ENCODE assay signal across 1 fruit fly cellular context in the genomic region with DNA sequence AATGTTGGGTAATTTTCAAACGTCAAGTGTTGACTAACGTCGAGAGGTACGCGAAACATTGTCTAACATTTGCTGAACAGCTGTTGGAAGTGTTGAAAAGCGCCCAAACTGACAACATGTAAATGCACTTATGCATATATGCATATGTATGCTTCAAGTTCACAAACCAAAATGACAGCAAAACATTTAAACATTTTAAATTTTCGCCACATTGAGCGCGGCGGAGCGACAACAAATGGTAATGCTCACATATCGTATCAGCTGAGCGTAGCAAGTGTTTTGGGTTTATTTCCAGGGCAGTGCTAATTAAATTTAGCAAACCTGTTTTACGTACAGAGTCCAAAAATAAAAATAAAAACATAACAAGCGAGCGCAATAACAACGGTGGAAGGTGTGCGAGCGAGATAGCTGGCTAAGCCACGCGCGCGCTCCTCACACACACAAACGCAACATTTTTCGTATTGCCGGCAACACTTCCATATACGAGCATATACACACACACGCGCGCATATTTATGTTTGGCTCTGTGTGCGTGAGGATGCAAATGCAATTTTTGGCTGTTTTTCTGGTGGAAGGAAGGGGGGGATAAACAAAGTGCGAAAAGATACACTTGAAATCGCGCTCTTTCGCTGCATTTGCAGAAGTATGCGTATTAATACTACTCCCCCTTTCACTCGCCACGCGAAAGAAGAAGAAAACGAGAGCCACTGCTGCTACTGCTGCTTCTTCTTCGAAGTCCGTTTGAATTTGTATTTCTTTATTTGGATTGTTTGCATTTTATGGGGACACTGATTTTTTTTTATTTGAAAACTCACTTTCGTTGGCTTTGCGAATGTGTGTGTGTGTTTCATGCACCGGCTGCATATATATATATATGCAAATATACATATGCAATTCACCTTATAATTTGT.
TF ChIP-seq lines count a peak whose summit lies in the region.

No protein-coding gene starts in this region.

TF ChIP-seq in whole organism, embryonic, 481 proteins besides CTCF, POLR2A, EP300 and RAD21 (continued from another document and continues in another):
- TF ChIP-seq sens-2 (GFP tag; IDR thresholded peaks at IDR 0.05; lab: Robert Waterston, UW) (no peak), E2f2 (GFP tag; IDR thresholded peaks at IDR 0.05; lab: Robert Waterston, UW) (no peak), mirr (GFP tag; optimal IDR thresholded peaks at IDR 0.05; lab: Kevin White, UChicago) (no peak), pan (optimal IDR thresholded peaks at IDR 0.05; lab: Kevin White, UChicago) (no peak), pan (GFP tag; optimal IDR thresholded peaks at IDR 0.05 in 1 of 2, IDR thresholded peaks at IDR 0.05 in 1 of 2) (no peak), Six4 (GFP tag; optimal IDR thresholded peaks at IDR 0.05; lab: Kevin White, UChicago) (peak; percentile 51), hbn (GFP tag; IDR thresholded peaks at IDR 0.05; lab: Robert Waterston, UW; ENCODE audit: partially characterized antibody) (no peak), lmd (GFP tag; IDR thresholded peaks at IDR 0.05; lab: Robert Waterston, UW) (no peak), insv (GFP tag; optimal IDR thresholded peaks at IDR 0.05; lab: Kevin White, UChicago) (peak in 1 of 2 experiments; percentile 44), usp (GFP tag; optimal IDR thresholded peaks at IDR 0.05; lab: Kevin White, UChicago) (no peak), gt (GFP tag; IDR thresholded peaks at IDR 0.05; lab: Robert Waterston, UW) (no peak), Eip74EF (GFP tag; optimal IDR thresholded peaks at IDR 0.05; lab: Kevin White, UChicago) (no peak), vnd (GFP tag; IDR thresholded peaks at IDR 0.05; lab: Robert Waterston, UW; ENCODE audit: partially characterized antibody) (no peak), Abd-B (GFP tag; optimal IDR thresholded peaks at IDR 0.05; lab: Kevin White, UChicago) (no peak), CG10543 (GFP tag; optimal IDR thresholded peaks at IDR 0.05; lab: Kevin White, UChicago) (peak; percentile 15), CG7357 (GFP tag; IDR thresholded peaks at IDR 0.05; lab: Robert Waterston, UW) (no peak), ham (GFP tag; IDR thresholded peaks at IDR 0.05; lab: Robert Waterston, UW) (no peak), CG6272 (GFP tag; IDR thresholded peaks at IDR 0.05; lab: Robert Waterston, UW) (no peak), rib (GFP tag; IDR thresholded peaks at IDR 0.05; lab: Robert Waterston, UW) (no peak), bbx (GFP tag; IDR thresholded peaks at IDR 0.05; lab: Robert Waterston, UW; ENCODE audit: partially characterized antibody) (no peak), Drgx (GFP tag; IDR thresholded peaks at IDR 0.05; lab: Robert Waterston, UW) (no peak), CG10274 (GFP tag; optimal IDR thresholded peaks at IDR 0.05; lab: Kevin White, UChicago) (no peak), CG12744 (GFP tag; optimal IDR thresholded peaks at IDR 0.05; lab: Kevin White, UChicago) (peak; percentile 6), gce (GFP tag; IDR thresholded peaks at IDR 0.05; lab: Robert Waterston, UW) (no peak), CG31388 (GFP tag; optimal IDR thresholded peaks at IDR 0.05; lab: Kevin White, UChicago) (no peak), ftz-f1 (GFP tag; optimal IDR thresholded peaks at IDR 0.05; lab: Kevin White, UChicago) (no peak), wor (GFP tag; IDR thresholded peaks at IDR 0.05; lab: Robert Waterston, UW) (no peak), Lhr (GFP tag; optimal IDR thresholded peaks at IDR 0.05; lab: Kevin White, UChicago) (no peak), CG4360 (GFP tag; IDR thresholded peaks at IDR 0.05; lab: Robert Waterston, UW) (no peak), CG2712 (tag; optimal IDR thresholded peaks at IDR 0.05; lab: Kevin White, UChicago) (no peak), CG11456 (GFP tag; IDR thresholded peaks at IDR 0.05; lab: Robert Waterston, UW) (no peak), ap (GFP tag; IDR thresholded peaks at IDR 0.05; lab: Robert Waterston, UW) (no peak), tin (GFP tag; optimal IDR thresholded peaks at IDR 0.05; lab: Kevin White, UChicago) (peak; percentile 29), pho (GFP tag; optimal IDR thresholded peaks at IDR 0.05; lab: Kevin White, UChicago) (peak; percentile 9), CG7987 (GFP tag; optimal IDR thresholded peaks at IDR 0.05; lab: Kevin White, UChicago) (peak; percentile 32), CG10654 (GFP tag; optimal IDR thresholded peaks at IDR 0.05; lab: Kevin White, UChicago) (peak; percentile 29), pzg (GFP tag; optimal IDR thresholded peaks at IDR 0.05; lab: Kevin White, UChicago) (peak; percentile 41), abd-A (tag; optimal IDR thresholded peaks at IDR 0.05; lab: Kevin White, UChicago) (peak; percentile 30), Dbx (GFP tag; IDR thresholded peaks at IDR 0.05; lab: Robert Waterston, UW) (no peak), CG4328 (GFP tag; optimal IDR thresholded peaks at IDR 0.05; lab: Kevin White, UChicago) (peak; percentile 22), Hr3 (GFP tag; optimal IDR thresholded peaks at IDR 0.05; lab: Kevin White, UChicago) (peak; percentile 30), CG7556 (GFP tag; optimal IDR thresholded peaks at IDR 0.05; lab: Kevin White, UChicago) (peak; percentile 41), z (GFP tag; IDR thresholded peaks at IDR 0.05; lab: Robert Waterston, UW) (no peak), CG18764 (GFP tag; optimal IDR thresholded peaks at IDR 0.05; lab: Kevin White, UChicago) (peak; percentile 24), Fer3 (tag; optimal IDR thresholded peaks at IDR 0.05; lab: Kevin White, UChicago) (no peak), CG15601 (tag; optimal IDR thresholded peaks at IDR 0.05; lab: Kevin White, UChicago) (peak; percentile 27), tll (GFP tag; optimal IDR thresholded peaks at IDR 0.05; lab: Kevin White, UChicago) (no peak), CG2678 (tag; optimal IDR thresholded peaks at IDR 0.05; lab: Kevin White, UChicago) (peak; percentile 44), Gug (GFP tag; IDR thresholded peaks at IDR 0.05; lab: Robert Waterston, UW) (no peak), cwo (GFP tag; optimal IDR thresholded peaks at IDR 0.05; lab: Kevin White, UChicago) (no peak), Myb (GFP tag; optimal IDR thresholded peaks at IDR 0.05; lab: Kevin White, UChicago) (peak; percentile 42), Hr39 (optimal IDR thresholded peaks at IDR 0.05; lab: Kevin White, UChicago) (no peak), CG13424 (tag; optimal IDR thresholded peaks at IDR 0.05; lab: Kevin White, UChicago) (peak; percentile 8), CrebB (tag; optimal IDR thresholded peaks at IDR 0.05; lab: Kevin White, UChicago) (no peak), kni (GFP tag; optimal IDR thresholded peaks at IDR 0.05; lab: Kevin White, UChicago) (peak; percentile 61), CG11247 (GFP tag; IDR thresholded peaks at IDR 0.05; lab: Robert Waterston, UW) (no peak), Stat92E (GFP tag; optimal IDR thresholded peaks at IDR 0.05; lab: Kevin White, UChicago) (no peak), Taf1 (GFP tag; IDR thresholded peaks at IDR 0.05; lab: Robert Waterston, UW) (no peak), peb (GFP tag; IDR thresholded peaks at IDR 0.05; lab: Robert Waterston, UW) (no peak), eyg (GFP tag; optimal IDR thresholded peaks at IDR 0.05; lab: Kevin White, UChicago) (peak; percentile 29), sc (optimal IDR thresholded peaks at IDR 0.05; lab: Kevin White, UChicago) (no peak), sc (GFP tag; optimal IDR thresholded peaks at IDR 0.05; lab: Kevin White, UChicago) (no peak), Doc3 (GFP tag; IDR thresholded peaks at IDR 0.05; lab: Robert Waterston, UW; ENCODE audit: partially characterized antibody) (no peak), unc-4 (GFP tag; IDR thresholded peaks at IDR 0.05; lab: Robert Waterston, UW; ENCODE audit: partially characterized antibody) (no peak), CG11723 (GFP tag; optimal IDR thresholded peaks at IDR 0.05; lab: Kevin White, UChicago) (peak; percentile 31), cas (GFP tag; IDR thresholded peaks at IDR 0.05; lab: Robert Waterston, UW) (no peak), ab (GFP tag; optimal IDR thresholded peaks at IDR 0.05; lab: Kevin White, UChicago) (no peak), CG17385 (GFP tag; optimal IDR thresholded peaks at IDR 0.05; lab: Kevin White, UChicago) (peak; percentile 91), CG18262 (tag; optimal IDR thresholded peaks at IDR 0.05; lab: Kevin White, UChicago) (no peak), zen2 (GFP tag; IDR thresholded peaks at IDR 0.05; lab: Robert Waterston, UW; ENCODE audit: partially characterized antibody) (no peak), pnt (GFP tag; optimal IDR thresholded peaks at IDR 0.05; lab: Kevin White, UChicago) (no peak), az2 (GFP tag; optimal IDR thresholded peaks at IDR 0.05; lab: Kevin White, UChicago) (peak; percentile 15), cg (GFP tag; optimal IDR thresholded peaks at IDR 0.05; lab: Kevin White, UChicago) (peak; percentile 93), ase (GFP tag; IDR thresholded peaks at IDR 0.05; lab: Robert Waterston, UW) (no peak), CG3838 (GFP tag; optimal IDR thresholded peaks at IDR 0.05; lab: Kevin White, UChicago) (no peak), CG6854 (GFP tag; optimal IDR thresholded peaks at IDR 0.05; lab: Kevin White, UChicago) (no peak), CG18011 (GFP tag; optimal IDR thresholded peaks at IDR 0.05; lab: Kevin White, UChicago) (peak; percentile 11), HmgZ (tag; optimal IDR thresholded peaks at IDR 0.05; lab: Kevin White, UChicago) (no peak), Asciz (GFP tag; optimal IDR thresholded peaks at IDR 0.05; lab: Kevin White, UChicago) (peak; percentile 41), Trl (optimal IDR thresholded peaks at IDR 0.05; lab: Kevin White, UChicago) (no peak), Trl (GFP tag; optimal IDR thresholded peaks at IDR 0.05; lab: Kevin White, UChicago) (peak; percentile 37), CG13123 (GFP tag; optimal IDR thresholded peaks at IDR 0.05; lab: Kevin White, UChicago) (peak; percentile 27), CG2120 (GFP tag; optimal IDR thresholded peaks at IDR 0.05; lab: Kevin White, UChicago) (peak; percentile 68), ac (GFP tag; optimal IDR thresholded peaks at IDR 0.05; lab: Kevin White, UChicago) (no peak), CG15011 (GFP tag; optimal IDR thresholded peaks at IDR 0.05; lab: Kevin White, UChicago) (no peak), maf-S (GFP tag; optimal IDR thresholded peaks at IDR 0.05; lab: Kevin White, UChicago) (peak; percentile 36), CG11695 (GFP tag; IDR thresholded peaks at IDR 0.05; lab: Robert Waterston, UW) (no peak), Nf-YA (GFP tag; IDR thresholded peaks at IDR 0.05; lab: Robert Waterston, UW) (no peak), sd (tag; optimal IDR thresholded peaks at IDR 0.05; lab: Kevin White, UChicago) (peak; percentile 25), CG30431 (GFP tag; optimal IDR thresholded peaks at IDR 0.05; lab: Kevin White, UChicago) (no peak), YL-1 (GFP tag; optimal IDR thresholded peaks at IDR 0.05; lab: Kevin White, UChicago) (no peak), CG12659 (GFP tag; optimal IDR thresholded peaks at IDR 0.05; lab: Kevin White, UChicago) (peak; percentile 69), Kr (GFP tag; optimal IDR thresholded peaks at IDR 0.05; lab: Kevin White, UChicago) (no peak), CG11093 (GFP tag; IDR thresholded peaks at IDR 0.05; lab: Robert Waterston, UW) (no peak), sqz (GFP tag; optimal IDR thresholded peaks at IDR 0.05; lab: Kevin White, UChicago) (peak; percentile 7), gcm (GFP tag; optimal IDR thresholded peaks at IDR 0.05; lab: Kevin White, UChicago) (peak; percentile 5), CG18476 (GFP tag; optimal IDR thresholded peaks at IDR 0.05; lab: Kevin White, UChicago) (peak; percentile 25), CG33213 (GFP tag; optimal IDR thresholded peaks at IDR 0.05; lab: Kevin White, UChicago) (peak; percentile 74), Dfd (GFP tag; optimal IDR thresholded peaks at IDR 0.05; lab: Kevin White, UChicago) (no peak), oc (tag; optimal IDR thresholded peaks at IDR 0.05; lab: Kevin White, UChicago) (no peak), CG10321 (GFP tag; IDR thresholded peaks at IDR 0.05; lab: Robert Waterston, UW) (no peak), gsb (GFP tag; IDR thresholded peaks at IDR 0.05; lab: Robert Waterston, UW) (no peak), bab2 (GFP tag; optimal IDR thresholded peaks at IDR 0.05; lab: Kevin White, UChicago) (peak; percentile 18), ci (GFP tag; IDR thresholded peaks at IDR 0.05; lab: Robert Waterston, UW) (no peak), Aef1 (GFP tag; IDR thresholded peaks at IDR 0.05; lab: Robert Waterston, UW) (no peak), disco-r (GFP tag; optimal IDR thresholded peaks at IDR 0.05; lab: Kevin White, UChicago) (no peak), Gsc (GFP tag; IDR thresholded peaks at IDR 0.05; lab: Robert Waterston, UW) (no peak), Xbp1 (GFP tag; optimal IDR thresholded peaks at IDR 0.05; lab: Kevin White, UChicago) (peak; percentile 56), H2.0 (GFP tag; IDR thresholded peaks at IDR 0.05; lab: Robert Waterston, UW) (no peak), Nf-YC (tag; optimal IDR thresholded peaks at IDR 0.05; lab: Kevin White, UChicago) (no peak), Dref (GFP tag; IDR thresholded peaks at IDR 0.05; lab: Robert Waterston, UW) (no peak), B-H2 (GFP tag; optimal IDR thresholded peaks at IDR 0.05; lab: Kevin White, UChicago) (peak; percentile 31), CG7839 (tag; optimal IDR thresholded peaks at IDR 0.05; lab: Kevin White, UChicago) (peak; percentile 19), lbe (GFP tag; optimal IDR thresholded peaks at IDR 0.05; lab: Kevin White, UChicago) (peak; percentile 68), fd96Cb (tag; optimal IDR thresholded peaks at IDR 0.05; lab: Kevin White, UChicago) (peak; percentile 0), Fer1 (GFP tag; optimal IDR thresholded peaks at IDR 0.05; lab: Kevin White, UChicago) (peak; percentile 59), Bteb2 (GFP tag; optimal IDR thresholded peaks at IDR 0.05; lab: Kevin White, UChicago) (peak; percentile 30), CG13287 (GFP tag; IDR thresholded peaks at IDR 0.05; lab: Robert Waterston, UW; ENCODE audit: partially characterized antibody) (no peak), CG9817 (tag; optimal IDR thresholded peaks at IDR 0.05; lab: Kevin White, UChicago) (peak; percentile 1), ssp (GFP tag; IDR thresholded peaks at IDR 0.05; lab: Robert Waterston, UW) (no peak), pum (GFP tag; optimal IDR thresholded peaks at IDR 0.05; lab: Kevin White, UChicago) (no peak), CG11560 (tag; IDR thresholded peaks at IDR 0.05; lab: Robert Waterston, UW) (no peak), CG1647 (GFP tag; optimal IDR thresholded peaks at IDR 0.05; lab: Kevin White, UChicago) (no peak), fd102C (GFP tag; optimal IDR thresholded peaks at IDR 0.05; lab: Kevin White, UChicago) (no peak), gsb-n (tag; optimal IDR thresholded peaks at IDR 0.05; lab: Kevin White, UChicago) (no peak), Dip2 (GFP tag; IDR thresholded peaks at IDR 0.05; lab: Robert Waterston, UW) (no peak)
